Fruit fly (Drosophila melanogaster): ENCODE data around the gene CG7330.

The CG7330 gene

dm6 chr3L:18109459-18109863 lies 39.3 kb upstream of the CG7330 start, which contains the start of the genes Polr3D and mus304 (continued):
- TF ChIP-seq slp2 (GFP tag; optimal IDR thresholded peaks at IDR 0.05) (peak; percentile 10), MBD-R2 (GFP tag; IDR thresholded peaks at IDR 0.05) (peak; percentile 58)

- TF ChIP-seq CG17186 (GFP tag; optimal IDR thresholded peaks at IDR 0.05) (peak; percentile 10), caup (GFP tag; optimal IDR thresholded peaks at IDR 0.05; ENCODE audit: severe bottlenecking) (no peak), CG7963 (GFP tag; IDR thresholded peaks at IDR 0.05; ENCODE audit: partially characterized antibody) (peak; percentile 80), Stat92E (GFP tag; optimal IDR thresholded peaks at IDR 0.05) (peak in 1 of 3 experiments; percentile 8), trem (tag; optimal IDR thresholded peaks at IDR 0.05) (peak; percentile 25), Hand (GFP tag; optimal IDR thresholded peaks at IDR 0.05) (no peak), Dp (GFP tag; optimal IDR thresholded peaks at IDR 0.05) (peak; percentile 94), CG3163 (GFP tag; optimal IDR thresholded peaks at IDR 0.05) (no peak), sd (tag; optimal IDR thresholded peaks at IDR 0.05) (peak; percentile 77), sug (tag; optimal IDR thresholded peaks at IDR 0.05) (peak; percentile 40), insv (GFP tag; optimal IDR thresholded peaks at IDR 0.05) (no peak), CG34224 (GFP tag; IDR thresholded peaks at IDR 0.05; ENCODE audit: partially characterized antibody) (peak; percentile 93), az2 (GFP tag; optimal IDR thresholded peaks at IDR 0.05) (no peak), HLHmδ (GFP tag; optimal IDR thresholded peaks at IDR 0.05) (no peak), crp (GFP tag; optimal IDR thresholded peaks at IDR 0.05) (peak; percentile 71 to 91), CG30020 (tag; optimal IDR thresholded peaks at IDR 0.05) (peak; percentile 14), Xbp1 (GFP tag; optimal IDR thresholded peaks at IDR 0.05) (no peak), CG13894 (tag; optimal IDR thresholded peaks at IDR 0.05) (no peak), dan (GFP tag; IDR thresholded peaks at IDR 0.05) (no peak), pum (GFP tag; optimal IDR thresholded peaks at IDR 0.05) (no peak), Opbp (GFP tag; IDR thresholded peaks at IDR 0.05; ENCODE audit: partially characterized antibody) (peak; percentile 60; the same call in 2 of the 3 replicates), Abd-B (GFP tag; optimal IDR thresholded peaks at IDR 0.05) (no peak), stwl (tag; optimal IDR thresholded peaks at IDR 0.05) (peak; percentile 83), cad (GFP tag; optimal IDR thresholded peaks at IDR 0.05) (no peak), jigr1 (GFP tag; IDR thresholded peaks at IDR 0.05) (no peak), CG34376 (GFP tag; optimal IDR thresholded peaks at IDR 0.05) (peak; percentile 6), Awh (GFP tag; IDR thresholded peaks at IDR 0.05) (no peak), CG6791 (GFP tag; IDR thresholded peaks at IDR 0.05; ENCODE audit: partially characterized antibody) (peak; percentile 85), CG17829 (tag; optimal IDR thresholded peaks at IDR 0.05) (peak; percentile 24), Sry-β (GFP tag; optimal IDR thresholded peaks at IDR 0.05) (peak; percentile 18), CG13287 (GFP tag; IDR thresholded peaks at IDR 0.05; ENCODE audit: partially characterized antibody) (peak; percentile 89), ato (GFP tag; IDR thresholded peaks at IDR 0.05; ENCODE audit: partially characterized antibody) (peak; percentile 88), zen2 (GFP tag; IDR thresholded peaks at IDR 0.05; ENCODE audit: partially characterized antibody) (peak; percentile 84), ind (GFP tag; optimal IDR thresholded peaks at IDR 0.05) (no peak), HLH4C (GFP tag; IDR thresholded peaks at IDR 0.05; ENCODE audit: partially characterized antibody) (peak; percentile 88), CG6654 (GFP tag; optimal IDR thresholded peaks at IDR 0.05) (no peak), CG6854 (GFP tag; optimal IDR thresholded peaks at IDR 0.05) (no peak), CG12744 (GFP tag; optimal IDR thresholded peaks at IDR 0.05) (no peak), mirr (GFP tag; optimal IDR thresholded peaks at IDR 0.05) (no peak), CG1603 (tag; optimal IDR thresholded peaks at IDR 0.05) (peak; percentile 31), nerfin-2 (GFP tag; IDR thresholded peaks at IDR 0.05; ENCODE audit: partially characterized antibody) (peak; percentile 90), Scr (GFP tag; IDR thresholded peaks at IDR 0.05; ENCODE audit: partially characterized antibody) (peak; percentile 69), vnd (GFP tag; IDR thresholded peaks at IDR 0.05; ENCODE audit: partially characterized antibody) (peak; percentile 62), hb (GFP tag; IDR thresholded peaks at IDR 0.05; ENCODE audit: partially characterized antibody) (peak; percentile 53; the same call in 1 of the 3 replicates)
Measured at dm6 chr3L:18112669-18113068, 36.1 kb upstream of the CG7330 start, which contains the start of the genes CG32195 and CG7341. Gene CG32195, plus strand, starts transcription at chr3L:18112959. Gene CG7341, plus strand, starts transcription at chr3L:18112959.

All from whole organism, embryonic.